Worm (Caenorhabditis elegans) whole organism, early embryonic: ENCODE measurements around the gene fut-5.

Experiments used
- B0310.2 ChIP-seq: sonication (generic microtip); optimal IDR thresholded peaks from 2 replicates; lab custom pipeline; 2016; ENCODE audit warnings: mild to moderate bottlenecking, missing genetic modification characterization, missing compliant biosample characterization
- ceh-36 ChIP-seq: sonication (generic microtip); optimal IDR thresholded peaks from 2 replicates; lab custom pipeline; 2016; ENCODE audit warnings: missing genetic modification characterization, inconsistent platforms, missing compliant biosample characterization
- tbx-11 ChIP-seq: fragments of 200-800 bp; sonication (Bioruptor generic); IDR thresholded peaks from 2 replicates; pipeline ENCODE4 v1.3.6; 2022; ENCODE audit warnings: missing genetic modification characterization, missing compliant biosample characterization

DNA sequence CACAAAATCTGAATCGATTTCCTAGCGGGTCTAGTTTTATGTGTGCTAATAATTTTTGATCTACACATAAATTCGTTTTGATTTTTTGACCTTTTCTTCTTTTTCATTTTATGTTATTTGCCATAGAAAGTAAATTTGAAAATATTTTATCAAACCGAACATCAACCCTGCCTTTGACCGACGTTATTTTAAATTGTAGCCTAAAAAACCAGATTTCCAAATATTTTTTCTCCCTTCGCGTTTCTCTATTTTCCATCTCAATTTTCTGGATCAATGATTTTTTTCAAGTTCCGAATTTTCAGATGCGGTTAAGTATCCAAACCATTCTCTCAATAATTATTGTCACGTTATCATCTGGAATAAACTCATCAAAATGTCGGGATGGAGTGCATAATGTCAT lies 10.4 kb upstream of the fut-5 start, which contains the start of gene T05A7.1:
- TF ChIP-seq tbx-11 (GFP tag; lab: Robert Waterston, UW) (no peak), B0310.2 (no peak), ceh-36 (tag; lab: Kevin White, UChicago) (no peak)
